In genomic region chr2L:7144061-7144460, dm6 we compare ENCODE assay signal across 3 fruit fly cellular contexts.
TF ChIP-seq lines count a peak whose summit lies in the region.

No protein-coding gene starts in this region.

TF ChIP-seq in whole organism, embryonic, 481 proteins besides CTCF, POLR2A, EP300 and RAD21 (continued from another document):
- peak; percentile 33 for TF ChIP-seq CG15696 (tag; optimal IDR thresholded peaks at IDR 0.05; lab: Kevin White, UChicago)
- TF ChIP-seq Neu2 (GFP tag; optimal IDR thresholded peaks at IDR 0.05; lab: Kevin White, UChicago; ENCODE audit: borderline replicate concordance), result peak; percentile 33
- TF ChIP-seq seq (GFP tag; IDR thresholded peaks at IDR 0.05; lab: Robert Waterston, UW), result 0 out of 2 replicates have a peak, but pooled peaks have one; percentile 13
- TF ChIP-seq CG11504 (tag; optimal IDR thresholded peaks at IDR 0.05; lab: Kevin White, UChicago), result peak; percentile 1
- TF ChIP-seq CG4404 (GFP tag; IDR thresholded peaks at IDR 0.05; lab: Robert Waterston, UW), result peak; percentile 63
- peak; percentile 30 for TF ChIP-seq Xbp1 (GFP tag; optimal IDR thresholded peaks at IDR 0.05; lab: Kevin White, UChicago)
- TF ChIP-seq sens (GFP tag; lab: Kevin White, UChicago), result peak; percentile 73
- peak; percentile 40; the same call in 1 of the 2 replicates for TF ChIP-seq Drgx (GFP tag; IDR thresholded peaks at IDR 0.05; lab: Robert Waterston, UW)
- TF ChIP-seq fd102C (GFP tag; optimal IDR thresholded peaks at IDR 0.05; lab: Kevin White, UChicago), result peak; percentile 78
- peak; percentile 8 for TF ChIP-seq CG9727 (GFP tag; optimal IDR thresholded peaks at IDR 0.05; lab: Kevin White, UChicago)
- peak; percentile 35 for TF ChIP-seq phol (tag; optimal IDR thresholded peaks at IDR 0.05; lab: Kevin White, UChicago)
- no peak for TF ChIP-seq CG4730 (GFP tag; IDR thresholded peaks at IDR 0.05; lab: Robert Waterston, UW)
- TF ChIP-seq CG4820 (GFP tag; optimal IDR thresholded peaks at IDR 0.05; lab: Kevin White, UChicago), result no peak
- TF ChIP-seq eve (GFP tag; optimal IDR thresholded peaks at IDR 0.05; lab: Kevin White, UChicago), result peak in 1 of 2 experiments; percentile 53
- peak; percentile 5 for TF ChIP-seq CG8924 (tag; optimal IDR thresholded peaks at IDR 0.05; lab: Kevin White, UChicago)
- TF ChIP-seq lola (GFP tag; optimal IDR thresholded peaks at IDR 0.05; lab: Kevin White, UChicago), result peak in 1 of 3 experiments; percentile 12
- TF ChIP-seq Fer1 (GFP tag; optimal IDR thresholded peaks at IDR 0.05; lab: Kevin White, UChicago), result no peak
- TF ChIP-seq bsh (GFP tag; optimal IDR thresholded peaks at IDR 0.05; lab: Kevin White, UChicago), result peak; percentile 10 to 12
- TF ChIP-seq cato (GFP tag; optimal IDR thresholded peaks at IDR 0.05; lab: Kevin White, UChicago; ENCODE audit: borderline replicate concordance), result no peak
- peak; percentile 48 for TF ChIP-seq CG7271 (tag; optimal IDR thresholded peaks at IDR 0.05; lab: Kevin White, UChicago)
- peak; percentile 47 for TF ChIP-seq dmrt11E (tag; optimal IDR thresholded peaks at IDR 0.05; lab: Kevin White, UChicago)
- TF ChIP-seq zen (tag; optimal IDR thresholded peaks at IDR 0.05; lab: Kevin White, UChicago), result peak; percentile 81
- TF ChIP-seq CG17328 (GFP tag; IDR thresholded peaks at IDR 0.05; lab: Robert Waterston, UW), result no peak
- TF ChIP-seq prd (optimal IDR thresholded peaks at IDR 0.05; lab: Kevin White, UChicago), result no peak
- TF ChIP-seq prd (GFP tag; IDR thresholded peaks at IDR 0.05; lab: Robert Waterston, UW), result peak; percentile 85; the same call in 2 of the 3 replicates
- TF ChIP-seq lilli (GFP tag; optimal IDR thresholded peaks at IDR 0.05; lab: Kevin White, UChicago), result peak; percentile 6
- peak; percentile 12 for TF ChIP-seq pnt (GFP tag; optimal IDR thresholded peaks at IDR 0.05; lab: Kevin White, UChicago)

TF ChIP-seq in whole organism, prepupa, 60 proteins besides CTCF, POLR2A, EP300 and RAD21 (continued from another document):
- TF ChIP-seq Sox14 (GFP tag; optimal IDR thresholded peaks at IDR 0.05; lab: Kevin White, UChicago), result peak; percentile 82
- peak; percentile 45; the same call in 1 of the 2 replicates for TF ChIP-seq CG15336 (GFP tag; IDR thresholded peaks at IDR 0.05; lab: Robert Waterston, UW)
- TF ChIP-seq fkh (GFP tag; optimal IDR thresholded peaks at IDR 0.05; lab: Kevin White, UChicago), result no peak
- no peak for TF ChIP-seq Gug (GFP tag; IDR thresholded peaks at IDR 0.05; lab: Robert Waterston, UW)
- TF ChIP-seq CG6163 (GFP tag; IDR thresholded peaks at IDR 0.05; lab: Robert Waterston, UW), result peak; percentile 72
- peak; percentile 69 for TF ChIP-seq CG3919 (GFP tag; optimal IDR thresholded peaks at IDR 0.05; lab: Kevin White, UChicago)
- peak; percentile 66 for TF ChIP-seq eg (GFP tag; IDR thresholded peaks at IDR 0.05; lab: Robert Waterston, UW)
- TF ChIP-seq ss (GFP tag; optimal IDR thresholded peaks at IDR 0.05; lab: Kevin White, UChicago), result peak in 1 of 2 experiments; percentile 55
- TF ChIP-seq fd85E (GFP tag; optimal IDR thresholded peaks at IDR 0.05; lab: Kevin White, UChicago), result no peak
- peak; percentile 46 for TF ChIP-seq dsx (GFP tag; optimal IDR thresholded peaks at IDR 0.05; lab: Kevin White, UChicago; ENCODE audit: poor library complexity, severe bottlenecking)
- peak; percentile 63 for TF ChIP-seq Eip75B (GFP tag; optimal IDR thresholded peaks at IDR 0.05; lab: Kevin White, UChicago)
- peak; percentile 72 for TF ChIP-seq topi (GFP tag; optimal IDR thresholded peaks at IDR 0.05; lab: Kevin White, UChicago)
- TF ChIP-seq cyc (GFP tag; optimal IDR thresholded peaks at IDR 0.05; lab: Kevin White, UChicago), result peak; percentile 72
- TF ChIP-seq CG6792 (GFP tag; optimal IDR thresholded peaks at IDR 0.05; lab: Kevin White, UChicago), result peak; percentile 59
- TF ChIP-seq Smox (GFP tag; optimal IDR thresholded peaks at IDR 0.05; lab: Kevin White, UChicago), result peak; percentile 58
- peak; percentile 69 for TF ChIP-seq net (GFP tag; optimal IDR thresholded peaks at IDR 0.05; lab: Kevin White, UChicago)
- no peak; the same call in 1 of the 2 replicates for TF ChIP-seq CG11294 (GFP tag; IDR thresholded peaks at IDR 0.05; lab: Robert Waterston, UW)
- peak; percentile 55 for TF ChIP-seq CG11902 (GFP tag; optimal IDR thresholded peaks at IDR 0.05; lab: Kevin White, UChicago)
- no peak for TF ChIP-seq Blimp-1 (GFP tag; optimal IDR thresholded peaks at IDR 0.05; lab: Kevin White, UChicago)
- peak; percentile 62 for TF ChIP-seq acj6 (GFP tag; optimal IDR thresholded peaks at IDR 0.05; lab: Kevin White, UChicago)
- no peak for TF ChIP-seq dac (GFP tag; optimal IDR thresholded peaks at IDR 0.05; lab: Kevin White, UChicago)
- peak; percentile 63 for TF ChIP-seq Sox102F (GFP tag; optimal IDR thresholded peaks at IDR 0.05; lab: Kevin White, UChicago)
- TF ChIP-seq CG9139 (GFP tag; optimal IDR thresholded peaks at IDR 0.05; lab: Kevin White, UChicago), result peak; percentile 64
- peak; percentile 78 for TF ChIP-seq Hr39 (GFP tag; optimal IDR thresholded peaks at IDR 0.05; lab: Kevin White, UChicago)
- peak; percentile 70 for TF ChIP-seq lz (GFP tag; optimal IDR thresholded peaks at IDR 0.05; lab: Kevin White, UChicago)
- no peak for TF ChIP-seq CG6854 (GFP tag; optimal IDR thresholded peaks at IDR 0.05; lab: Kevin White, UChicago)
- TF ChIP-seq Hr4 (GFP tag; optimal IDR thresholded peaks at IDR 0.05; lab: Kevin White, UChicago), result peak; percentile 65
- peak; percentile 71 for TF ChIP-seq CG3032 (tag; optimal IDR thresholded peaks at IDR 0.05; lab: Kevin White, UChicago)
- peak; percentile 78 for TF ChIP-seq CG31627 (GFP tag; optimal IDR thresholded peaks at IDR 0.05; lab: Kevin White, UChicago)
- TF ChIP-seq CG6276 (GFP tag; optimal IDR thresholded peaks at IDR 0.05; lab: Kevin White, UChicago), result no peak
- peak; percentile 13 for TF ChIP-seq CG11762 (GFP tag; optimal IDR thresholded peaks at IDR 0.05; lab: Kevin White, UChicago; ENCODE audit: insufficient read depth)
- TF ChIP-seq OdsH (GFP tag; optimal IDR thresholded peaks at IDR 0.05; lab: Kevin White, UChicago), result peak; percentile 76
- peak; percentile 62 for TF ChIP-seq CG7368 (GFP tag; optimal IDR thresholded peaks at IDR 0.05; lab: Kevin White, UChicago)
- TF ChIP-seq vri (GFP tag; optimal IDR thresholded peaks at IDR 0.05; lab: Kevin White, UChicago), result peak; percentile 21
- peak; percentile 22 for TF ChIP-seq achi (GFP tag; optimal IDR thresholded peaks at IDR 0.05; lab: Kevin White, UChicago)
- TF ChIP-seq CG4318 (GFP tag; optimal IDR thresholded peaks at IDR 0.05; lab: Kevin White, UChicago), result peak; percentile 23
- peak in 1 of 2 experiments; percentile 37 for TF ChIP-seq salr (GFP tag; optimal IDR thresholded peaks at IDR 0.05; lab: Kevin White, UChicago)
TF ChIP-seq in whole organism, prepupa: peak in this region for 49.

TF ChIP-seq in whole organism, wandering third instar larva, 38 proteins besides CTCF, POLR2A, EP300 and RAD21 (continued from another document):
- TF ChIP-seq Vsx2 (GFP tag; optimal IDR thresholded peaks at IDR 0.05; lab: Kevin White, UChicago; ENCODE audit: partially characterized antibody), result no peak
- TF ChIP-seq Hr78 (GFP tag; optimal IDR thresholded peaks at IDR 0.05; lab: Kevin White, UChicago), result no peak
- TF ChIP-seq brk (GFP tag; optimal IDR thresholded peaks at IDR 0.05; lab: Kevin White, UChicago), result no peak
- no peak for TF ChIP-seq Dfd (GFP tag; optimal IDR thresholded peaks at IDR 0.05; lab: Kevin White, UChicago)
- TF ChIP-seq woc (GFP tag; optimal IDR thresholded peaks at IDR 0.05; lab: Kevin White, UChicago), result no peak
- TF ChIP-seq foxo (GFP tag; optimal IDR thresholded peaks at IDR 0.05; lab: Kevin White, UChicago), result peak in 1 of 2 experiments; percentile 63
- no peak for TF ChIP-seq GATAd (GFP tag; optimal IDR thresholded peaks at IDR 0.05; lab: Kevin White, UChicago)
- no peak for TF ChIP-seq CG9705 (GFP tag; optimal IDR thresholded peaks at IDR 0.05; lab: Kevin White, UChicago)
- peak; percentile 20 for TF ChIP-seq psq (GFP tag; optimal IDR thresholded peaks at IDR 0.05; lab: Kevin White, UChicago)
- peak; percentile 40 for TF ChIP-seq OdsH (GFP tag; optimal IDR thresholded peaks at IDR 0.05; lab: Kevin White, UChicago)
TF ChIP-seq in whole organism, wandering third instar larva: peak in this region for 13.
